Worm (Caenorhabditis elegans) whole organism, midembryonic: ENCODE data around the gene C49C3.15.

Experiments used
- T22C8.4 ChIP-seq: fragments of 200-800 bp; sonication (Bioruptor generic); IDR thresholded peaks from 2 replicates; pipeline ENCODE4 v1.3.6; 2022; ENCODE audit warnings: missing genetic modification characterization, missing compliant biosample characterization
- cog-1 ChIP-seq: sonication (generic microtip); optimal IDR thresholded peaks from 2 replicates; lab custom pipeline; 2016; ENCODE audit warnings: missing genetic modification characterization, missing compliant biosample characterization
- flt-1 ChIP-seq: fragments of 200-800 bp; sonication (Bioruptor generic); IDR thresholded peaks from 2 replicates; pipeline ENCODE4 v1.3.6; 2022; ENCODE audit warnings: missing genetic modification characterization, missing compliant biosample characterization
- klf-2 ChIP-seq: fragments of 200-800 bp; sonication (Bioruptor generic); conservative IDR thresholded peaks from 2 replicates; pipeline ENCODE4 v1.3.6; 2022; ENCODE audit warnings: missing genetic modification reagents, missing genetic modification characterization, missing compliant biosample characterization
- med-1 ChIP-seq: sonication (generic microtip); optimal IDR thresholded peaks from 2 replicates; lab custom pipeline; 2017; ENCODE audit warnings: missing genetic modification characterization, mild to moderate bottlenecking, missing compliant biosample characterization, antibody characterized with exemption, missing genetic modification reagents; ENCODE audit not compliant: insufficient read depth
- ref-1 ChIP-seq: fragments of 200-800 bp; sonication (Bioruptor generic); conservative IDR thresholded peaks from 2 replicates; pipeline ENCODE4 v1.3.6; 2022; ENCODE audit warnings: missing genetic modification reagents, missing genetic modification characterization, missing compliant biosample characterization
- tab-1 ChIP-seq: fragments of 200-800 bp; sonication (Bioruptor generic); IDR thresholded peaks from 2 replicates; pipeline ENCODE4 v1.3.6; 2022; ENCODE audit warnings: missing genetic modification characterization, missing compliant biosample characterization
- ztf-23 ChIP-seq: fragments of 200-800 bp; sonication (Bioruptor generic); IDR thresholded peaks from 2 replicates; pipeline ENCODE4 v1.3.6; 2022; ENCODE audit warnings: missing genetic modification reagents, missing genetic modification characterization, missing compliant biosample characterization
- ztf-29 ChIP-seq: fragments of 200-800 bp; sonication (Bioruptor generic); IDR thresholded peaks from 2 replicates; pipeline ENCODE4 v1.3.6; 2022; ENCODE audit warnings: missing genetic modification reagents, missing genetic modification characterization, missing compliant biosample characterization

C49C3.15 gene

DNA sequence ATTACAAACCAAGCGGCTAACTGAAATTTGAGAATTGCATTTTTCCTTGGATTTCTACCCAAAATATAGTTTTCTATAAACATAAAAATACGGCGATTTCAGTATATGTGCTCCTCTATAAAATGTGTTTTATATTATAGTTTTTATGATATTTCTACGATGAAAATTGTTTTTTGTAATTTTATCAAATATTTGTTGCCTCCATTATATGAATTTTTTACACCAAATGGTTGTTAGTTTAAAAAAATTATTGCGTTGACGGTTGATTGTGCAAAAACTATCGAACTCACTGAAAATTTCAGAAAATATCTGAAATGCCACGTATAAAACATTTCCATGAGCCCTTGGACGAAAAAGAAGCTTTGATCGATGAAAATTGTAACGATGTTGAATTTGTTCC, 25.8 kb upstream of the C49C3.15 start, which contains the start of gene T28F3.9:
Gene T28F3.9 (plus strand): TSS at position 301 of the 400 bp plus-strand sequence.
- no peak for TF ChIP-seq ref-1 (GFP tag; lab: Robert Waterston, UW)
- no peak for TF ChIP-seq cog-1 (tag; lab: Kevin White, UChicago)
- no peak for TF ChIP-seq T22C8.4 (GFP tag; lab: Robert Waterston, UW)
- TF ChIP-seq flt-1 (GFP tag; lab: Robert Waterston, UW) = no peak
- TF ChIP-seq med-1 (GFP tag; lab: Kevin White, UChicago) = no peak
- no peak for TF ChIP-seq ztf-29 (GFP tag; lab: Robert Waterston, UW)
- no peak for TF ChIP-seq tab-1 (GFP tag; lab: Robert Waterston, UW)
- no peak for TF ChIP-seq klf-2 (GFP tag; lab: Robert Waterston, UW)
- TF ChIP-seq ztf-23 (GFP tag; lab: Robert Waterston, UW) = no peak

ce11 chrIV:17311842-17312241, 22.2 kb upstream of the C49C3.15 start, which contains the start of gene snf-9:
TSS of gene snf-9 (plus strand) at chrIV:17312142.
- TF ChIP-seq tab-1 (GFP tag; lab: Robert Waterston, UW) = no peak
- TF ChIP-seq klf-2 (GFP tag; lab: Robert Waterston, UW) = no peak
- no peak for TF ChIP-seq ref-1 (GFP tag; lab: Robert Waterston, UW)
- TF ChIP-seq med-1 (GFP tag; lab: Kevin White, UChicago) = no peak
- TF ChIP-seq flt-1 (GFP tag; lab: Robert Waterston, UW) = no peak
- no peak for TF ChIP-seq ztf-23 (GFP tag; lab: Robert Waterston, UW)
- TF ChIP-seq T22C8.4 (GFP tag; lab: Robert Waterston, UW) = no peak
- TF ChIP-seq ztf-29 (GFP tag; lab: Robert Waterston, UW) = no peak
- no peak for TF ChIP-seq cog-1 (tag; lab: Kevin White, UChicago)

DNA sequence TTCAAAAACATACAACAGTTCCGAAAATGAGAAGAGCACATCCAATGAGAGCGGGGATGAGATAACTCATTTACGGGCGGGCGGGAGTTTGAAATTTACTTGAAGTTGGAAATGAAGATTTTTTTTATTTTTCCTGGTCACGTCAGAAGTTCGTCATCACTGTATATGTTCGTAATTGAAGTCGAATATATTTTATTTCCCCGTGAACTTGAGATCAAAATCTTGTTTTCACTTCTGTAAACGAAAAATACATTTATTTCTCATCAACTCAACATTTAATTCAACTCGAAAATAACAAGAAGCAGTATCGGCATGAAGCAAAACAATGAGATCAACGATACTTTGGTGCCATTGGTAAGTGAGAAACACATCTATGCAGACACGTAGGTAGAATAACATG, 17.6 kb upstream of the C49C3.15 start, which contains the start of gene C49C3.20:
Gene C49C3.20 (minus strand): TSS at position 101 of the 400 bp plus-strand sequence.
- TF ChIP-seq med-1 (GFP tag; lab: Kevin White, UChicago) (no peak), cog-1 (tag; lab: Kevin White, UChicago) (no peak)

DNA sequence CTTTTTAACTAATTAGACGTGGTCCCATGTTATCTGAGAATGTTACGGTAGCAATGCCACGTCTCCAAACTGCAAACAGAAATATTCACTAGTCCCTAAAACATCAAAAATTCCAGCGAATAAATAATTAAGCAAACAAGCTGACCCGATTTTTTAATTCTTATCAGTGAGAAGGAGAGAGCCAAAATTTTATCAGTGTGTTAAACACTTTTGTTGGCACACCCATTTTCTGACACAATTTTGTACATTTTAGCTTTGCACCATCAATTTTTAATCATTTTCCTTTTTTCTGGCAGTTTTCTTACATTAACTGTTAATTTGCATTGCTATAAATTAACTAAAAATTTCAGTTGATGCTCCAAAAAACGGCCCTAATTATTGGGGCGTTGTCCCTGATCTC, 13.6 kb upstream of the C49C3.15 start, which contains the start of gene C49C3.4:
Gene C49C3.4 (plus strand): TSS at position 351 of the 400 bp plus-strand sequence.
- no peak for TF ChIP-seq cog-1 (tag; lab: Kevin White, UChicago)
- TF ChIP-seq ref-1 (GFP tag; lab: Robert Waterston, UW) = no peak
- no peak for TF ChIP-seq ztf-29 (GFP tag; lab: Robert Waterston, UW)
- no peak for TF ChIP-seq ztf-23 (GFP tag; lab: Robert Waterston, UW)
- no peak for TF ChIP-seq tab-1 (GFP tag; lab: Robert Waterston, UW)
- no peak for TF ChIP-seq med-1 (GFP tag; lab: Kevin White, UChicago)
- TF ChIP-seq flt-1 (GFP tag; lab: Robert Waterston, UW) = no peak
- TF ChIP-seq T22C8.4 (GFP tag; lab: Robert Waterston, UW) = no peak
- no peak for TF ChIP-seq klf-2 (GFP tag; lab: Robert Waterston, UW)

DNA sequence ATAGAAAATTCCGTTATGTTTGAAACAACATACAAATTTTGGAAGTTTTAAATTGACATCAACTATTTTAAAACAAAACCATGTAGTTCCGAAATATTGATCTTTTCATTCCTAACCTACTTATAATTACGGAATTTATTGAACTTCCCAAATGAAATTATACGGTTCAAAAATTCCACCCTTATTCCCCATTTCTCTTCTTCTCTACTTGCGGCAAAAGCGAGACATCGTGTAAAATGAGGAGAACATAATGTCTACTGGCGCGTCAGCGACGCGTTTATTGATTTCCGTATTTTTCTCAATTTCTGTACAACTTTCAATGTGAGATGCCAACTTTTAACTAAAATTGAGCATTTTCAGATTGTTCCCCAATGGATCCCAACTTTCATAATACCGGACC, 5.2 kb upstream of the C49C3.15 start, which contains the start of gene ceh-88:
Gene ceh-88 (plus strand): TSS at position 355 of the 400 bp plus-strand sequence.
- no peak for TF ChIP-seq med-1 (GFP tag; lab: Kevin White, UChicago)
- no peak for TF ChIP-seq klf-2 (GFP tag; lab: Robert Waterston, UW)
- no peak for TF ChIP-seq T22C8.4 (GFP tag; lab: Robert Waterston, UW)
- TF ChIP-seq cog-1 (tag; lab: Kevin White, UChicago) = no peak
- TF ChIP-seq ztf-29 (GFP tag; lab: Robert Waterston, UW) = no peak
- TF ChIP-seq flt-1 (GFP tag; lab: Robert Waterston, UW) = no peak
- no peak for TF ChIP-seq ref-1 (GFP tag; lab: Robert Waterston, UW)
- no peak for TF ChIP-seq ztf-23 (GFP tag; lab: Robert Waterston, UW)
- no peak for TF ChIP-seq tab-1 (GFP tag; lab: Robert Waterston, UW)

ce11 chrIV:17331100-17331577, 2.9 kb upstream of the C49C3.15 start, which contains the start of gene C49C3.6:
TSS of gene C49C3.6 (plus strand) at chrIV:17331527.
- TF ChIP-seq klf-2 (GFP tag; lab: Robert Waterston, UW) = no peak
- no peak for TF ChIP-seq flt-1 (GFP tag; lab: Robert Waterston, UW)
- no peak for TF ChIP-seq T22C8.4 (GFP tag; lab: Robert Waterston, UW)
- TF ChIP-seq ref-1 (GFP tag; lab: Robert Waterston, UW) = no peak
- TF ChIP-seq cog-1 (tag; lab: Kevin White, UChicago) = no peak
- no peak for TF ChIP-seq med-1 (GFP tag; lab: Kevin White, UChicago)
- no peak for TF ChIP-seq ztf-23 (GFP tag; lab: Robert Waterston, UW)
- TF ChIP-seq ztf-29 (GFP tag; lab: Robert Waterston, UW) = no peak
- TF ChIP-seq tab-1 (GFP tag; lab: Robert Waterston, UW) = no peak

- TF ChIP-seq tab-1 (GFP tag; lab: Robert Waterston, UW) = no peak
- TF ChIP-seq ztf-29 (GFP tag; lab: Robert Waterston, UW) = no peak
- no peak for TF ChIP-seq flt-1 (GFP tag; lab: Robert Waterston, UW)
- no peak for TF ChIP-seq ztf-23 (GFP tag; lab: Robert Waterston, UW)
- TF ChIP-seq ref-1 (GFP tag; lab: Robert Waterston, UW) = no peak
- TF ChIP-seq klf-2 (GFP tag; lab: Robert Waterston, UW) = no peak
- no peak for TF ChIP-seq med-1 (GFP tag; lab: Kevin White, UChicago)
- TF ChIP-seq T22C8.4 (GFP tag; lab: Robert Waterston, UW) = no peak
- no peak for TF ChIP-seq cog-1 (tag; lab: Kevin White, UChicago)
Observed at ce11 chrIV:17332261-17332660, 1.8 kb upstream of the C49C3.15 start, which contains the start of gene C49C3.7. TSS of gene C49C3.7 (plus strand) at chrIV:17332561.

- TF ChIP-seq klf-2 (GFP tag; lab: Robert Waterston, UW) (no peak), ztf-23 (GFP tag; lab: Robert Waterston, UW) (no peak), tab-1 (GFP tag; lab: Robert Waterston, UW) (no peak), cog-1 (tag; lab: Kevin White, UChicago) (no peak), ref-1 (GFP tag; lab: Robert Waterston, UW) (no peak), flt-1 (GFP tag; lab: Robert Waterston, UW) (no peak), T22C8.4 (GFP tag; lab: Robert Waterston, UW) (no peak), med-1 (GFP tag; lab: Kevin White, UChicago) (no peak), ztf-29 (GFP tag; lab: Robert Waterston, UW) (no peak)
Observed at ce11 chrIV:17335031-17335430, 1.0 kb downstream of the C49C3.15 start, which contains the start of gene C49C3.8. TSS of gene C49C3.8 (plus strand) at chrIV:17335203.
